Fruit fly (Drosophila melanogaster) whole organism, prepupa: ENCODE measurements around the gene CG12236.

Experiments
- CG1621 ChIP-seq: fragments of 200-800 bp; sonication (Bioruptor generic); optimal IDR thresholded peaks from 3 replicates; lab custom pipeline; 2018; ENCODE audit warnings: missing biosample characterization, mild to moderate bottlenecking, missing genetic modification characterization
- CG3032 ChIP-seq: fragments of 200-800 bp; optimal IDR thresholded peaks from 2 replicates; lab custom pipeline; 2019; ENCODE audit warnings: missing biosample characterization, mild to moderate bottlenecking, missing genetic modification characterization, moderate library complexity
- CG6854 ChIP-seq: fragments of 200-800 bp; sonication (Bioruptor generic); optimal IDR thresholded peaks from 2 replicates; lab custom pipeline; 2017; ENCODE audit warnings: missing biosample characterization, mild to moderate bottlenecking, missing genetic modification characterization
- Ets21C ChIP-seq: fragments of 200-800 bp; sonication (Bioruptor generic); optimal IDR thresholded peaks from 3 replicates; lab custom pipeline; 2016; ENCODE audit warnings: missing biosample characterization, missing genetic modification characterization
- acj6 ChIP-seq: fragments of 200-800 bp; sonication (Bioruptor generic); optimal IDR thresholded peaks from 3 replicates; lab custom pipeline; 2016; ENCODE audit warnings: missing biosample characterization, missing genetic modification characterization

DNA sequence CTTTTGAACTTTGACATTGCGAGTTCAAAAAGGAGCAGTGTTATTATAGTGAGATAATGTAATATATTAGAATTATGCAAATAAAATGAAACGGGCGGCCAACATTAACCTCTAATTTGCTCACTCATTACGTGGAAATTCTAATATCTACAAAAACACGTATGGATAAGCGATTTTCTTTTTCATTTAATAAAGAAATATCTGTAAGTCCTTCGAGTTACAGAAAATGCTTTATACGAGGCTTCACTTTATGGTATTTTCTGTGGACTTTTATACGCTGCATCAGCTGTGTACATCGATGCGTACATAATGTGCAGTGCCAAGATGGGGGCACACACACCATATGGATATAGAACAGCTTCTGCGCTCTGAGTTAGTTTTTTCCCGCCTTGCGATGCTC lies 22.0 kb upstream of the CG12236 start:
- no peak for TF ChIP-seq CG1621 (tag; lab: Kevin White, UChicago)
- no peak for TF ChIP-seq acj6 (GFP tag; lab: Kevin White, UChicago)
- TF ChIP-seq CG6854 (GFP tag; lab: Kevin White, UChicago) = no peak
- TF ChIP-seq CG3032 = no peak
- TF ChIP-seq Ets21C (GFP tag; lab: Kevin White, UChicago) = no peak
